Fruit fly (Drosophila melanogaster) whole organism: ENCODE measurements around the gene mor.

ENCODE experiments used
- Dll ChIP-seq: fragments of >200 bp; optimal IDR thresholded peaks from 2 replicates; lab custom pipeline; 2017
- EcR ChIP-seq, 2 experiments: fragments of >200 bp; optimal IDR thresholded peaks; 2 replicates each; lab custom pipeline; 2017; ENCODE audit warnings: missing biosample characterization in 2 of 2, missing genetic modification characterization in 2 of 2, missing genetic modification reagents in 2 of 2
- pan ChIP-seq: fragments of >200 bp; optimal IDR thresholded peaks from 2 replicates; lab custom pipeline; 2017
- psq ChIP-seq: fragments of >200 bp; optimal IDR thresholded peaks from 2 replicates; lab custom pipeline; 2017
- usp ChIP-seq: fragments of >200 bp; optimal IDR thresholded peaks from 2 replicates; lab custom pipeline; 2017; ENCODE audit warnings: missing biosample characterization, missing genetic modification characterization, mixed read lengths

DNA sequence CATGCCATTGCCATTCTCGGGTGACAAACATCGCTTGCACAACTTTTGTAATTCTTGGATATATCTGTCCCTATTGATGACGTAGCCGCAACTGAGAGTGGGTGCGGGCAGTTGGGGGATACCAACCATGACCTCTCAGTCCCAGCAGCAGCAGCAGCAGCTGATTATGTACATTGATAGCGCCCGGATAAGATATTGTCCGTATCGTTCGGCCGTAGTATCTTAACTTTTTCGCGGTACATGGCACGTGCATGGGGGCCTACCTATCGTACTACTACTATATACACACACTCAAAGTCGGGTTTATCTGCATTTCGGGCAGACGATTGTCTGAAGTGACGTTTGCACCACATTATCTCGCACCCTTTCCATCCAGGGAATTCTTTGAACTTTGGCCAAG, 41.9 kb upstream of the mor start:
- TF ChIP-seq pan (lab: Kevin White, UChicago) (no peak), EcR (GFP tag; optimal IDR thresholded peaks at IDR 0.05; lab: Kevin White, UChicago) (no peak), usp (GFP tag; lab: Kevin White, UChicago) (no peak), Dll (lab: Kevin White, UChicago) (no peak), psq (no peak)
